Fruit fly (Drosophila melanogaster): ENCODE measurements around the gene Obp22a.

The Obp22a gene

DNA sequence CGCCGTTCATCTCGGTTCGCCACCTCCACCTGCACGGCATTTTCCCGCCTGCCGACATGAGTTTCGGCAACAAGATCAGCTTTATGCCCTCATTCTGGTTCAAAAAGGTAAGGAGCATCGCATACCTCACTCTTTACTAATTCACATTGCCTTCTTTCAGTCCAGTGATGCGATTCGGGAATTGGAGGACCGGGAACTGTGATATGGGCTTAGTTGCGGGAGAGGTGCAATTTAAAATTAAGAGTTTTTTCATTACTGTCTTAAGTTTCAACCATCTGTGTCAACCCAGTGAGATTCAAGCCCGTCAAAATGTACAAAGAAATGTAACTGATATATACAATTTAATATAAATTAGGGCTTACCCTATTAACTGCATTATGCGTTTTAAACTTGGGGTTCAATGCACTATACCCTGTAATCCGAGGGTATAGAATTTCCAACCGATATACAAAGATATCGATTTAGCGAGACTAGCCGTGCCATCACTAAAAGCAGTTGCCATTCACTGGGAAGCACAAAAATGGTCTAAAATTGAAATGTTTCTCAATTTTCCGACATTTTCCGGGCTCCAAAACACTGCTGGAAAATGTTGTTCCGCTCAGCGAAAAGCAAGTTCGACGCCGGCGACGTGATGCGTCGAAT lies 10.1 kb downstream of the Obp22a start, which contains the start of gene CG7289 (continued):
- TF ChIP-seq Ets97D (GFP tag; optimal IDR thresholded peaks at IDR 0.05) (peak; percentile 14), CG8290 (GFP tag; optimal IDR thresholded peaks at IDR 0.05) (no peak), CG8290 (tag; optimal IDR thresholded peaks at IDR 0.05) (peak in 1 of 2 experiments; percentile 35), Bgb (GFP tag; IDR thresholded peaks at IDR 0.05; ENCODE audit: partially characterized antibody) (peak; percentile 55), lilli (GFP tag; optimal IDR thresholded peaks at IDR 0.05) (peak; percentile 38), E2f2 (GFP tag; IDR thresholded peaks at IDR 0.05) (peak; percentile 42; the same call in 1 of the 2 replicates), twi (tag; optimal IDR thresholded peaks at IDR 0.05) (no peak), ttk (GFP tag; IDR thresholded peaks at IDR 0.05) (no peak), dpn (GFP tag; optimal IDR thresholded peaks at IDR 0.05) (peak in 1 of 2 experiments; percentile 28), CG17829 (tag; optimal IDR thresholded peaks at IDR 0.05) (peak; percentile 18), dan (GFP tag; IDR thresholded peaks at IDR 0.05) (no peak), D19B (GFP tag; optimal IDR thresholded peaks at IDR 0.05) (peak; percentile 99), CG7963 (GFP tag; IDR thresholded peaks at IDR 0.05; ENCODE audit: partially characterized antibody) (peak; percentile 52; the same call in 1 of the 3 replicates), Sry-δ (GFP tag; optimal IDR thresholded peaks at IDR 0.05) (peak; percentile 85), CG42726 (GFP tag; IDR thresholded peaks at IDR 0.05; ENCODE audit: partially characterized antibody) (0 out of 2 replicates have a peak, but pooled peaks have one; percentile 20), CG8478 (optimal IDR thresholded peaks at IDR 0.05) (no peak), CG17186 (GFP tag; optimal IDR thresholded peaks at IDR 0.05) (no peak), Hmr (GFP tag; optimal IDR thresholded peaks at IDR 0.05) (no peak)

DNA sequence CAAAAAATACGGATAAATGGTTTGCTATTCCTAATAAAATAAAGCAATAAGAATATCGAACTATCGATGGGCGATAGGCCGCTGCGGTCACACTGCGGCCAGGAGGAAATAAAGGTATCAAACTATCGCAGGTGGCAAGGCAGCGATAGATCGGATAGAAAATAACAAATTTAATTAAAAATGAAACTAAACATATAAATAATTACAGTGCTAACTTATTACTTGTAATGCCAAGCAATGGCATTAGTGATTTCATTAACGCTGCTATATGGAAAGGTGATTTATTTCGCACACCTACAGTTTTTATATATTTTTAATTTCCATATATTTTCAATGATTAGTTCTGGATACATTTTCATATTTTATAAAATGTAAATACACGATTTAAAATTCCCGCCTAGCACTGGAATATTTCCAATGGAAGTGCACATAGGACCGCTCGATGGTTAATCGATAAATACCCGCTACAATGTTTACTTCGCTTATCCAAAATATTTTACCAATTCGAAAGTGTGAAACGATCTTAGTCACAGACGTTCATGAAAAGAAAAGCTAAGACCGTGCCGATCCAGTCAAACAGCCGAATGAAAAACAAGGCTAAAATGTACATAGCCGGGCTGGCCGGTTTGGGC lies 11.1 kb downstream of the Obp22a start, which contains the start of the genes CG15356 and CG15362:
TSS of gene CG15356 (minus strand) at position 48 of the 632 bp plus-strand sequence.
TSS of gene CG15362 (plus strand) at position 469 of the 632 bp plus-strand sequence.
- TF ChIP-seq CG16863 (GFP tag; optimal IDR thresholded peaks at IDR 0.05): no peak
- no peak for TF ChIP-seq Dfd (GFP tag; optimal IDR thresholded peaks at IDR 0.05)
- no peak for TF ChIP-seq schlank (tag; optimal IDR thresholded peaks at IDR 0.05)
- peak; percentile 63 for TF ChIP-seq CG14710 (tag; optimal IDR thresholded peaks at IDR 0.05)
- peak; percentile 67 for TF ChIP-seq vvl (GFP tag; IDR thresholded peaks at IDR 0.05)
- peak; percentile 82 for TF ChIP-seq pzg (GFP tag; optimal IDR thresholded peaks at IDR 0.05)
- no peak for TF ChIP-seq CG9609 (GFP tag; optimal IDR thresholded peaks at IDR 0.05)
- TF ChIP-seq CG10267 (tag; optimal IDR thresholded peaks at IDR 0.05): peak; percentile 53
- peak; percentile 97 for TF ChIP-seq sna (GFP tag; IDR thresholded peaks at IDR 0.05; ENCODE audit: partially characterized antibody)
- TF ChIP-seq chn (GFP tag; optimal IDR thresholded peaks at IDR 0.05): peak; percentile 26
- peak; percentile 94 for TF ChIP-seq CG2129 (GFP tag; IDR thresholded peaks at IDR 0.05; ENCODE audit: partially characterized antibody)
- no peak for TF ChIP-seq da (GFP tag; optimal IDR thresholded peaks at IDR 0.05)
- peak; percentile 22 for TF ChIP-seq CG34376 (GFP tag; optimal IDR thresholded peaks at IDR 0.05)
- peak; percentile 98 for TF ChIP-seq CG14860 (GFP tag; IDR thresholded peaks at IDR 0.05; ENCODE audit: partially characterized antibody)
- no peak for TF ChIP-seq Bteb2 (GFP tag; optimal IDR thresholded peaks at IDR 0.05)
- TF ChIP-seq ATbp (GFP tag; optimal IDR thresholded peaks at IDR 0.05): no peak
- TF ChIP-seq toy (GFP tag; IDR thresholded peaks at IDR 0.05): no peak
- TF ChIP-seq CG3995 (GFP tag; optimal IDR thresholded peaks at IDR 0.05): peak; percentile 88
- TF ChIP-seq CG10274 (GFP tag; optimal IDR thresholded peaks at IDR 0.05): no peak
- no peak for TF ChIP-seq CG15011 (GFP tag; optimal IDR thresholded peaks at IDR 0.05)
- peak; percentile 42 for TF ChIP-seq Xbp1 (GFP tag; optimal IDR thresholded peaks at IDR 0.05)
- TF ChIP-seq CG34224 (GFP tag; IDR thresholded peaks at IDR 0.05; ENCODE audit: partially characterized antibody): peak; percentile 98
- peak; percentile 51 for TF ChIP-seq D19B (GFP tag; optimal IDR thresholded peaks at IDR 0.05)
- no peak for TF ChIP-seq nau (GFP tag; optimal IDR thresholded peaks at IDR 0.05)
- TF ChIP-seq phol (tag; optimal IDR thresholded peaks at IDR 0.05): peak; percentile 61
- TF ChIP-seq lab (GFP tag; optimal IDR thresholded peaks at IDR 0.05): no peak
- no peak for TF ChIP-seq jing (GFP tag; optimal IDR thresholded peaks at IDR 0.05)
- TF ChIP-seq fru (optimal IDR thresholded peaks at IDR 0.05): no peak
- TF ChIP-seq Dll (GFP tag; IDR thresholded peaks at IDR 0.05; ENCODE audit: partially characterized antibody): peak; percentile 98
- TF ChIP-seq row (GFP tag; IDR thresholded peaks at IDR 0.05): peak; percentile 78
- no peak for TF ChIP-seq jumu (GFP tag; optimal IDR thresholded peaks at IDR 0.05)
- TF ChIP-seq Hsf (GFP tag; optimal IDR thresholded peaks at IDR 0.05): peak; percentile 35

Data from whole organism, embryonic.